Worm (Caenorhabditis elegans) whole organism, dauer: ENCODE results near the gene sec-31.
"Not testable (repeated sequence)": the region's sequence is repeated elsewhere in the genome, so short reads cannot be mapped to it uniquely, and the experiment has no call there.

Source experiments
- unc-62 ChIP-seq: sonication (generic microtip); optimal IDR thresholded peaks from 2 replicates; lab custom pipeline; 2017; ENCODE audit warnings: missing biosample characterization, missing genetic modification reagents, missing genetic modification characterization

Gene sec-31

ce11 chrIV:11326939-11327565 lies 44.5 kb downstream of the sec-31 start, which contains the start of gene B0035.21:
Gene B0035.21 (plus strand): TSS chrIV:11327260.
- TF ChIP-seq unc-62 (GFP tag; lab: Kevin White, UChicago) = no peak

- TF ChIP-seq unc-62 (GFP tag; lab: Kevin White, UChicago) = not testable (repeated sequence)
Observed at ce11 chrIV:11324741-11325140, 46.9 kb downstream of the sec-31 start, which contains the start of gene his-48. Gene his-48 (plus strand): TSS chrIV:11324745.

- TF ChIP-seq unc-62 (GFP tag; lab: Kevin White, UChicago) = no peak
Observed at ce11 chrIV:11323666-11324065, 47.9 kb downstream of the sec-31 start.

- no peak for TF ChIP-seq unc-62 (GFP tag; lab: Kevin White, UChicago)
Observed at ce11 chrIV:11320500-11320899, 51.1 kb downstream of the sec-31 start, which contains the start of gene edg-1. Gene edg-1 (plus strand): TSS chrIV:11320800.

- no peak for TF ChIP-seq unc-62 (GFP tag; lab: Kevin White, UChicago)
Observed at ce11 chrIV:11319884-11320362, 51.7 kb downstream of the sec-31 start, which contains the start of gene B0035.18. Gene B0035.18 (plus strand): TSS chrIV:11320312.

ce11 chrIV:11317119-11317518 lies 54.5 kb downstream of the sec-31 start, which contains the start of gene gspd-1:
Gene gspd-1 (plus strand): TSS chrIV:11317419.
- no peak for TF ChIP-seq unc-62 (GFP tag; lab: Kevin White, UChicago)

- TF ChIP-seq unc-62 (GFP tag; lab: Kevin White, UChicago) = no peak
Observed at ce11 chrIV:11316640-11317039, 55.0 kb downstream of the sec-31 start.

ce11 chrIV:11316106-11316505 lies 55.5 kb downstream of the sec-31 start:
- TF ChIP-seq unc-62 (GFP tag; lab: Kevin White, UChicago) = no peak

ce11 chrIV:11315688-11316087 lies 55.9 kb downstream of the sec-31 start:
- no peak for TF ChIP-seq unc-62 (GFP tag; lab: Kevin White, UChicago)
